Worm (Caenorhabditis elegans) whole organism, L1 larva: Measurements from ENCODE around the gene clec-51.

ENCODE experiments used
- C16A3.4 ChIP-seq: fragments of 150-350 bp; optimal IDR thresholded peaks from 2 replicates; lab custom pipeline; 2014; ENCODE audit warnings: missing biosample characterization, missing genetic modification characterization
- ceh-82 ChIP-seq, 3 experiments: fragments of 150-350 bp in 1 of 3; sonication (generic microtip) in 2 of 3; optimal IDR thresholded peaks; 2 replicates each; lab custom pipeline; 2014 to 2017; ENCODE audit warnings: missing biosample characterization in 3 of 3, missing genetic modification characterization in 3 of 3
- lin-35 ChIP-seq, 2 experiments: fragments of 150-350 bp; optimal IDR thresholded peaks; 2 replicates each; lab custom pipeline; 2014; ENCODE audit warnings: missing biosample characterization in 2 of 2, missing genetic modification characterization in 2 of 2, missing genetic modification reagents in 2 of 2
- lin-39 ChIP-seq: fragments of 150-350 bp; optimal IDR thresholded peaks from 2 replicates; lab custom pipeline; 2014; ENCODE audit warnings: missing biosample characterization, missing genetic modification reagents, missing genetic modification characterization
- nhr-237 ChIP-seq: fragments of 150-350 bp; optimal IDR thresholded peaks from 2 replicates; lab custom pipeline; 2014; ENCODE audit warnings: missing biosample characterization, missing genetic modification characterization
- nhr-77 ChIP-seq: fragments of 150-350 bp; optimal IDR thresholded peaks from 2 replicates; lab custom pipeline; 2014; ENCODE audit warnings: missing biosample characterization, missing genetic modification characterization

- TF ChIP-seq nhr-77 (no peak), ceh-82 (tag; optimal IDR thresholded peaks at IDR 0.05; lab: Kevin White, UChicago) (no peak), lin-39 (no peak), nhr-237 (no peak), lin-35 (GFP tag; optimal IDR thresholded peaks at IDR 0.05; lab: Kevin White, UChicago) (no peak), C16A3.4 (tag; lab: Kevin White, UChicago) (no peak)
Measured at ce11 chrIV:8144341-8144740, 19.3 kb downstream of the clec-51 start.
